Worm (Caenorhabditis elegans) whole organism, L3 larva: ENCODE results near the gene C18H9.1.
A peak's percentile ranks its signal among the peaks of the same experiment; 100 is the strongest.

Experiments
- ama-1 ChIP-seq: fragments of 150-350 bp; optimal IDR thresholded peaks from 2 replicates; lab custom pipeline; 2018
- nhr-11 ChIP-seq: fragments of 150-350 bp; optimal IDR thresholded peaks from 2 replicates; lab custom pipeline; 2014; ENCODE audit warnings: missing biosample characterization, missing genetic modification characterization
- nhr-43 ChIP-seq: sonication (generic microtip); optimal IDR thresholded peaks from 2 replicates; lab custom pipeline; 2016; ENCODE audit warnings: mild to moderate bottlenecking, missing genetic modification characterization, missing compliant biosample characterization; ENCODE audit not compliant: poor library complexity, severe bottlenecking
- tbx-2 ChIP-seq: sonication (generic microtip); optimal IDR thresholded peaks from 2 replicates; lab custom pipeline; 2016; ENCODE audit warnings: mild to moderate bottlenecking, missing genetic modification characterization, missing compliant biosample characterization
- unc-62 ChIP-seq: fragments of 150-350 bp; sonication (generic microtip); optimal IDR thresholded peaks from 4 replicates; lab custom pipeline; 2014; ENCODE audit warnings: missing biosample characterization, missing genetic modification reagents, missing genetic modification characterization

- TF ChIP-seq ama-1 (peak; percentile 28), unc-62 (GFP tag; lab: Kevin White, UChicago) (no peak), nhr-43 (tag; lab: Kevin White, UChicago) (peak; percentile 35), tbx-2 (tag; lab: Kevin White, UChicago) (no peak), nhr-11 (tag; lab: Kevin White, UChicago) (no peak)
These were observed 17.0 kb downstream of the C18H9.1 start for ce11 chrII:6715853-6716252.
